Fruit fly (Drosophila melanogaster): Measurements from ENCODE around the gene Trf2.

- no peak for TF ChIP-seq Myc (optimal IDR thresholded peaks at IDR 0.05)
- no peak for TF ChIP-seq jim (GFP tag; optimal IDR thresholded peaks at IDR 0.05)
- no peak for TF ChIP-seq Hr78 (GFP tag; optimal IDR thresholded peaks at IDR 0.05)
- no peak for TF ChIP-seq CG32264 (GFP tag; optimal IDR thresholded peaks at IDR 0.05)
- no peak for TF ChIP-seq Sp1 (GFP tag; optimal IDR thresholded peaks at IDR 0.05)
- TF ChIP-seq pan (optimal IDR thresholded peaks at IDR 0.05) = no peak
- no peak for TF ChIP-seq Hr83 (GFP tag; optimal IDR thresholded peaks at IDR 0.05; ENCODE audit: poor library complexity, severe bottlenecking)
- no peak for TF ChIP-seq Jra (GFP tag; optimal IDR thresholded peaks at IDR 0.05)
These were observed 1.8 kb upstream of the Trf2 start, which contains the start of gene PIG-T for dm6 chrX:8407124-8407775.

All from whole organism, wandering third instar larva.